Fruit fly (Drosophila melanogaster) whole organism, larva: ENCODE results near the gene CG13833.
A peak's percentile ranks its signal among the peaks of the same experiment; 100 is the strongest.

Experiments
- noc ChIP-seq: fragments of 200-800 bp; sonication (Bioruptor generic); optimal IDR thresholded peaks from 3 replicates; lab custom pipeline; 2019; ENCODE audit warnings: missing biosample characterization, mild to moderate bottlenecking, missing genetic modification characterization, moderate library complexity

CG13833 gene

dm6 chr3R:23043690-23044089 lies 8.3 kb upstream of the CG13833 start, which contains the start of gene CG13837:
TSS of gene CG13837 (plus strand) at chr3R:23043990.
- TF ChIP-seq noc (tag; lab: Kevin White, UChicago): no peak

dm6 chr3R:23042746-23043265 lies 7.4 kb upstream of the CG13833 start:
- TF ChIP-seq noc (tag; lab: Kevin White, UChicago): no peak

- no peak for TF ChIP-seq noc (tag; lab: Kevin White, UChicago)
Observed at dm6 chr3R:23041941-23042340, 6.6 kb upstream of the CG13833 start, which contains the start of gene CG13838. TSS of gene CG13838 (plus strand) at chr3R:23042241.

dm6 chr3R:23038062-23038461 lies 2.7 kb upstream of the CG13833 start:
- no peak for TF ChIP-seq noc (tag; lab: Kevin White, UChicago)

dm6 chr3R:23036321-23036720 lies 958 bp upstream of the CG13833 start:
- no peak for TF ChIP-seq noc (tag; lab: Kevin White, UChicago)

- TF ChIP-seq noc (tag; lab: Kevin White, UChicago): no peak
Observed at dm6 chr3R:23030900-23031299, 4.5 kb downstream of the CG13833 start.

- peak; percentile 13 for TF ChIP-seq noc (tag; lab: Kevin White, UChicago)
Observed at dm6 chr3R:23028506-23028905, 6.9 kb downstream of the CG13833 start.

dm6 chr3R:23027428-23027813 lies 7.9 kb downstream of the CG13833 start:
- no peak for TF ChIP-seq noc (tag; lab: Kevin White, UChicago)

dm6 chr3R:23026652-23027427 lies 8.5 kb downstream of the CG13833 start, which contains the start of gene lmd:
TSS of gene lmd (minus strand) at chr3R:23026713.
- TF ChIP-seq noc (tag; lab: Kevin White, UChicago): no peak

dm6 chr3R:23013482-23013881 lies 21.9 kb downstream of the CG13833 start:
- no peak for TF ChIP-seq noc (tag; lab: Kevin White, UChicago)

dm6 chr3R:23012017-23012416 lies 23.3 kb downstream of the CG13833 start, which contains the start of gene CG6688:
TSS of gene CG6688 (plus strand) at chr3R:23012412.
- TF ChIP-seq noc (tag; lab: Kevin White, UChicago): no peak

- no peak for TF ChIP-seq noc (tag; lab: Kevin White, UChicago)
Observed at dm6 chr3R:23010406-23010805, 25.0 kb downstream of the CG13833 start, which contains the start of gene CG34375. TSS of gene CG34375 (minus strand) at chr3R:23010562.

dm6 chr3R:23009480-23010115 lies 25.8 kb downstream of the CG13833 start:
- no peak for TF ChIP-seq noc (tag; lab: Kevin White, UChicago)

dm6 chr3R:23004161-23004560 lies 31.2 kb downstream of the CG13833 start:
- no peak for TF ChIP-seq noc (tag; lab: Kevin White, UChicago)

dm6 chr3R:22998623-22999179 lies 36.7 kb downstream of the CG13833 start:
- TF ChIP-seq noc (tag; lab: Kevin White, UChicago): no peak
